Fruit fly (Drosophila melanogaster) Kc167 (cell line): ENCODE measurements around the gene rdgC.

Experiments used
- Myc ChIP-seq: fragments of >200 bp; optimal IDR thresholded peaks from 2 replicates; lab custom pipeline; 2017; ENCODE audit warnings: missing external identifiers
- h ChIP-seq: fragments of >200 bp; optimal IDR thresholded peaks from 3 replicates; lab custom pipeline; 2018; ENCODE audit warnings: missing external identifiers
- psq ChIP-seq: fragments of >200 bp; optimal IDR thresholded peaks from 2 replicates; lab custom pipeline; 2017; ENCODE audit warnings: missing external identifiers
- ttk ChIP-seq: sonication (Bioruptor generic); optimal IDR thresholded peaks from 2 replicates; lab custom pipeline; 2017; ENCODE audit warnings: missing external identifiers

DNA sequence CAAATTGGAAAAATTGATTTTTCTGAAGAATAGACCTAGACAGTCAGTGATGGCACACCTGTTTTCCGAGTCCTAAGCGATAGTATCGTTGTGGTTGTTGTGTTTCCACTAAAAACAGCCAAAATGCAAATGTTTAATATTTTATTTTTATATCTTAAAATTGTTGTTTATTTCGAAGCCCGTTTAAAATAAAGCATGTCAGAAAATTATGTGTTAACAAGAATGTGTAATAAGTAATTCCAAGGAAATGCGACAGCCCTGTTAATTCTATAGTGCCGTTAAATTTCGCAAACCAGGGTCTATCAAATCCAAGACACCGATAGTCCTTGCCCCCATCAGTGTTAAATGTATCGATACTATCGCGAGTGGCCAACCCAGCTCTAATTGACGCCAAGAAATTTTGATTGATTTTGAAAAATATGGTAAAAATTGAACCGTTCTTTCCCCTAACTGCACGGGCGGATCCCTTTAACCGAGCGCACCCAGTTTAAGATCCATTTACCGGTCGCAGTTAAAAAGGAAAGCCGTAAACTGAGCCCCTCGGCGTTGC, 54.3 kb downstream of the rdgC start, which contains the start of gene Pex23:
- TF ChIP-seq psq (lab: Kevin White, UChicago) (no peak), Myc (lab: Kevin White, UChicago) (no peak), h (lab: Kevin White, UChicago) (no peak), ttk (no peak)
